Fruit fly (Drosophila melanogaster) whole organism, embryonic: ENCODE data around the gene CG13075.

Source experiments
- Adf1 ChIP-seq: fragments of 200-800 bp; sonication (Bioruptor generic); IDR thresholded peaks from 2 replicates; pipeline ENCODE4 v1.3.6; 2022; ENCODE audit warnings: missing biosample characterization, missing genetic modification characterization
- Aef1 ChIP-seq: fragments of 200-800 bp; sonication (Bioruptor generic); IDR thresholded peaks from 3 replicates; pipeline ENCODE4 v1.3.6; 2022; ENCODE audit warnings: missing biosample characterization, missing genetic modification characterization
- Antp ChIP-seq: fragments of 200-800 bp; sonication (Bioruptor generic); optimal IDR thresholded peaks from 3 replicates; lab custom pipeline; 2016; ENCODE audit warnings: missing biosample characterization, missing genetic modification characterization
- CG12219 ChIP-seq: fragments of 200-800 bp; sonication (Bioruptor generic); optimal IDR thresholded peaks from 3 replicates; lab custom pipeline; 2018; ENCODE audit warnings: missing biosample characterization, mild to moderate bottlenecking, missing genetic modification characterization
- CG13775 ChIP-seq: fragments of 200-800 bp; sonication (Bioruptor generic); optimal IDR thresholded peaks from 3 replicates; lab custom pipeline; 2017; ENCODE audit warnings: missing biosample characterization, mild to moderate bottlenecking, missing genetic modification characterization
- CG15601 ChIP-seq: fragments of 200-800 bp; sonication (Bioruptor generic); optimal IDR thresholded peaks from 3 replicates; lab custom pipeline; 2019; ENCODE audit warnings: missing biosample characterization, mild to moderate bottlenecking, missing genetic modification characterization, moderate library complexity
- CG2875 ChIP-seq: fragments of 200-800 bp; sonication (Bioruptor generic); optimal IDR thresholded peaks from 2 replicates; lab custom pipeline; 2017; ENCODE audit warnings: missing biosample characterization, mild to moderate bottlenecking, missing genetic modification characterization, missing genetic modification reagents
- CG3281 ChIP-seq: fragments of 200-800 bp; sonication (Bioruptor generic); optimal IDR thresholded peaks from 3 replicates; lab custom pipeline; 2017; ENCODE audit warnings: missing biosample characterization, mild to moderate bottlenecking, missing genetic modification characterization
- CG6272 ChIP-seq: fragments of 200-800 bp; sonication (Bioruptor generic); IDR thresholded peaks from 2 replicates; pipeline ENCODE4 v1.3.6; 2022; ENCODE audit warnings: missing biosample characterization, missing genetic modification characterization
- CG7357 ChIP-seq: fragments of 200-800 bp; sonication (Bioruptor generic); IDR thresholded peaks from 3 replicates; pipeline ENCODE4 v1.3.6; 2022; ENCODE audit warnings: missing biosample characterization, missing genetic modification characterization
- CG7556 ChIP-seq: fragments of 200-800 bp; sonication (Bioruptor generic); optimal IDR thresholded peaks from 2 replicates; lab custom pipeline; 2017; ENCODE audit warnings: missing biosample characterization, mild to moderate bottlenecking, missing genetic modification characterization
- CG7839 ChIP-seq: fragments of 200-800 bp; sonication (Bioruptor generic); optimal IDR thresholded peaks from 3 replicates; lab custom pipeline; 2018; ENCODE audit warnings: missing biosample characterization, mild to moderate bottlenecking, missing genetic modification characterization, moderate library complexity
- CG7928 ChIP-seq: fragments of 200-800 bp; sonication (Bioruptor generic); optimal IDR thresholded peaks from 2 replicates; lab custom pipeline; 2017; ENCODE audit warnings: missing biosample characterization, mild to moderate bottlenecking, missing genetic modification characterization
- CG8089 ChIP-seq: fragments of 200-800 bp; sonication (Bioruptor generic); optimal IDR thresholded peaks from 3 replicates; lab custom pipeline; 2016; ENCODE audit warnings: missing biosample characterization, missing genetic modification characterization
- CG9817 ChIP-seq: fragments of 200-800 bp; sonication (Bioruptor generic); optimal IDR thresholded peaks from 2 replicates; lab custom pipeline; 2018; ENCODE audit warnings: missing biosample characterization, mild to moderate bottlenecking, missing genetic modification characterization, moderate library complexity
- D ChIP-seq, 2 experiments: fragments of 200-800 bp in 1 of 2; fragments of >200 bp in 1 of 2; sonication (Bioruptor generic) in 1 of 2; optimal IDR thresholded peaks; 2 replicates in 1 of 2; 3 replicates in 1 of 2; lab custom pipeline; 2017; ENCODE audit warnings: mild to moderate bottlenecking in 1 of 2, missing biosample characterization in 1 of 2, missing genetic modification characterization in 1 of 2, missing genetic modification reagents in 1 of 2
- D19B ChIP-seq: fragments of 200-800 bp; sonication (Bioruptor generic); optimal IDR thresholded peaks from 2 replicates; lab custom pipeline; 2017; ENCODE audit warnings: missing biosample characterization, mild to moderate bottlenecking, missing genetic modification characterization
- Dfd ChIP-seq, 2 experiments: fragments of >200 bp; optimal IDR thresholded peaks; 2 replicates each; lab custom pipeline; 2017; ENCODE audit warnings: missing biosample characterization in 2 of 2, missing genetic modification characterization in 2 of 2
- H15 ChIP-seq: fragments of 200-800 bp; sonication (Bioruptor generic); IDR thresholded peaks from 3 replicates; pipeline ENCODE4 v1.3.6; 2022; ENCODE audit warnings: missing biosample characterization, missing genetic modification characterization
- HLH3B ChIP-seq: fragments of 200-800 bp; sonication (Bioruptor generic); IDR thresholded peaks from 2 replicates; pipeline ENCODE4 v1.3.6; 2022; ENCODE audit warnings: missing biosample characterization, missing genetic modification characterization
- HLH54F ChIP-seq: fragments of 200-800 bp; sonication (Bioruptor generic); optimal IDR thresholded peaks from 3 replicates; lab custom pipeline; 2016; ENCODE audit warnings: missing biosample characterization, missing genetic modification characterization
- Hey ChIP-seq: fragments of 200-800 bp; sonication (Bioruptor generic); optimal IDR thresholded peaks from 3 replicates; lab custom pipeline; 2018; ENCODE audit warnings: missing biosample characterization, mild to moderate bottlenecking, missing genetic modification characterization
- Hr51 ChIP-seq, 2 experiments: fragments of 200-800 bp; sonication (Bioruptor generic); optimal IDR thresholded peaks; 2 replicates in 1 of 2; 3 replicates in 1 of 2; lab custom pipeline; 2016 to 2018; ENCODE audit warnings: missing biosample characterization in 2 of 2, missing genetic modification characterization in 2 of 2, mild to moderate bottlenecking in 1 of 2, moderate library complexity in 1 of 2
- Hr78 ChIP-seq, 2 experiments: fragments of 200-800 bp in 1 of 2; fragments of >200 bp in 1 of 2; sonication (Bioruptor generic) in 1 of 2; optimal IDR thresholded peaks; 2 replicates each; lab custom pipeline; 2017 to 2019; ENCODE audit warnings: missing biosample characterization in 2 of 2, missing genetic modification characterization in 2 of 2, mild to moderate bottlenecking in 1 of 2, moderate library complexity in 1 of 2
- Jarid2 ChIP-seq: fragments of 200-800 bp; sonication (Bioruptor generic); optimal IDR thresholded peaks from 3 replicates; lab custom pipeline; 2017; ENCODE audit warnings: mild to moderate bottlenecking, missing biosample characterization, missing genetic modification reagents, missing genetic modification characterization
- Side ChIP-seq: fragments of 200-800 bp; sonication (Bioruptor generic); optimal IDR thresholded peaks from 2 replicates; lab custom pipeline; 2016; ENCODE audit warnings: missing biosample characterization, missing genetic modification characterization
- Sry-δ ChIP-seq: fragments of 200-800 bp; sonication (Bioruptor generic); optimal IDR thresholded peaks from 2 replicates; lab custom pipeline; 2016; ENCODE audit warnings: missing biosample characterization, missing genetic modification characterization
- Xbp1 ChIP-seq: fragments of 200-800 bp; sonication (Bioruptor generic); optimal IDR thresholded peaks from 3 replicates; lab custom pipeline; 2016; ENCODE audit warnings: missing biosample characterization, mild to moderate bottlenecking, missing genetic modification characterization
- ato ChIP-seq: fragments of 200-800 bp; sonication (Bioruptor generic); IDR thresholded peaks from 2 replicates; pipeline ENCODE4 v1.3.6; 2022; ENCODE audit warnings: missing biosample characterization, missing genetic modification characterization; ENCODE audit not compliant: partially characterized antibody
- cas ChIP-seq: fragments of 200-800 bp; sonication (Bioruptor generic); IDR thresholded peaks from 2 replicates; pipeline ENCODE4 v1.3.6; 2022; ENCODE audit warnings: missing biosample characterization, missing genetic modification characterization
- caup ChIP-seq: fragments of 200-800 bp; sonication (Bioruptor generic); optimal IDR thresholded peaks from 3 replicates; lab custom pipeline; 2017; ENCODE audit warnings: missing biosample characterization, mild to moderate bottlenecking, missing genetic modification characterization, moderate library complexity; ENCODE audit not compliant: severe bottlenecking
- dmrt11E ChIP-seq: fragments of 200-800 bp; sonication (Bioruptor generic); optimal IDR thresholded peaks from 3 replicates; lab custom pipeline; 2018; ENCODE audit warnings: missing biosample characterization, mild to moderate bottlenecking, missing genetic modification characterization, moderate library complexity
- ems ChIP-seq: fragments of 200-800 bp; sonication (Bioruptor generic); optimal IDR thresholded peaks from 3 replicates; lab custom pipeline; 2016; ENCODE audit warnings: missing biosample characterization, missing genetic modification characterization
- gem ChIP-seq: fragments of 200-800 bp; sonication (Bioruptor generic); optimal IDR thresholded peaks from 2 replicates; lab custom pipeline; 2019; ENCODE audit warnings: missing biosample characterization, mild to moderate bottlenecking, missing genetic modification characterization, moderate library complexity
- gro ChIP-seq: fragments of 200-800 bp; sonication (Bioruptor generic); optimal IDR thresholded peaks from 2 replicates; lab custom pipeline; 2016; ENCODE audit warnings: missing biosample characterization, missing genetic modification characterization
- insv ChIP-seq, 2 experiments: fragments of 200-800 bp; sonication (Bioruptor generic); optimal IDR thresholded peaks; 3 replicates each; lab custom pipeline; 2016 to 2018; ENCODE audit warnings: missing biosample characterization in 2 of 2, missing genetic modification characterization in 2 of 2
- lab ChIP-seq: fragments of 200-800 bp; sonication (Bioruptor generic); optimal IDR thresholded peaks from 3 replicates; lab custom pipeline; 2017; ENCODE audit warnings: missing biosample characterization, missing genetic modification characterization, mild to moderate bottlenecking, moderate library complexity, missing genetic modification reagents
- lmd ChIP-seq: fragments of 200-800 bp; sonication (Bioruptor generic); IDR thresholded peaks from 2 replicates; pipeline ENCODE4 v1.3.6; 2022; ENCODE audit warnings: missing biosample characterization, missing genetic modification characterization
- maf-S ChIP-seq: fragments of 200-800 bp; sonication (Bioruptor generic); optimal IDR thresholded peaks from 2 replicates; lab custom pipeline; 2016; ENCODE audit warnings: missing biosample characterization, missing genetic modification characterization
- nau ChIP-seq: fragments of 200-800 bp; sonication (Bioruptor generic); optimal IDR thresholded peaks from 3 replicates; lab custom pipeline; 2017; ENCODE audit warnings: missing biosample characterization, mild to moderate bottlenecking, missing genetic modification characterization, missing genetic modification reagents
- p53 ChIP-seq: fragments of 200-800 bp; sonication (Bioruptor generic); optimal IDR thresholded peaks from 2 replicates; lab custom pipeline; 2016; ENCODE audit warnings: missing biosample characterization, missing genetic modification characterization
- pnt ChIP-seq: fragments of 200-800 bp; sonication (Bioruptor generic); optimal IDR thresholded peaks from 3 replicates; lab custom pipeline; 2016; ENCODE audit warnings: missing biosample characterization, missing genetic modification characterization
- prd ChIP-seq, 3 experiments: fragments of >200 bp in 2 of 3; fragments of 200-800 bp in 1 of 3; sonication (Bioruptor generic) in 1 of 3; optimal IDR thresholded peaks in 2 of 3; IDR thresholded peaks in 1 of 3; 2 replicates in 2 of 3; 3 replicates in 1 of 3; pipeline versions ENCODE4 v1.3.6 to Lab custom; 2017 to 2022; ENCODE audit warnings: missing biosample characterization in 1 of 3, missing genetic modification characterization in 1 of 3
- pum ChIP-seq: fragments of 200-800 bp; sonication (Bioruptor generic); optimal IDR thresholded peaks from 2 replicates; lab custom pipeline; 2016; ENCODE audit warnings: missing biosample characterization, missing genetic modification characterization
- rib ChIP-seq: fragments of 200-800 bp; sonication (Bioruptor generic); IDR thresholded peaks from 2 replicates; pipeline ENCODE4 v1.3.6; 2022; ENCODE audit warnings: missing biosample characterization, missing genetic modification characterization
- sim ChIP-seq: fragments of 200-800 bp; sonication (Bioruptor generic); IDR thresholded peaks from 2 replicates; pipeline ENCODE4 v1.3.6; 2022; ENCODE audit warnings: missing biosample characterization, missing genetic modification characterization
- unc-4 ChIP-seq: fragments of 200-800 bp; sonication (Bioruptor generic); IDR thresholded peaks from 2 replicates; pipeline ENCODE4 v1.3.6; 2022; ENCODE audit warnings: missing biosample characterization, missing genetic modification characterization; ENCODE audit not compliant: partially characterized antibody
- usp ChIP-seq: fragments of >200 bp; optimal IDR thresholded peaks from 2 replicates; lab custom pipeline; 2017; ENCODE audit warnings: missing biosample characterization, missing genetic modification characterization

The CG13075 gene

DNA sequence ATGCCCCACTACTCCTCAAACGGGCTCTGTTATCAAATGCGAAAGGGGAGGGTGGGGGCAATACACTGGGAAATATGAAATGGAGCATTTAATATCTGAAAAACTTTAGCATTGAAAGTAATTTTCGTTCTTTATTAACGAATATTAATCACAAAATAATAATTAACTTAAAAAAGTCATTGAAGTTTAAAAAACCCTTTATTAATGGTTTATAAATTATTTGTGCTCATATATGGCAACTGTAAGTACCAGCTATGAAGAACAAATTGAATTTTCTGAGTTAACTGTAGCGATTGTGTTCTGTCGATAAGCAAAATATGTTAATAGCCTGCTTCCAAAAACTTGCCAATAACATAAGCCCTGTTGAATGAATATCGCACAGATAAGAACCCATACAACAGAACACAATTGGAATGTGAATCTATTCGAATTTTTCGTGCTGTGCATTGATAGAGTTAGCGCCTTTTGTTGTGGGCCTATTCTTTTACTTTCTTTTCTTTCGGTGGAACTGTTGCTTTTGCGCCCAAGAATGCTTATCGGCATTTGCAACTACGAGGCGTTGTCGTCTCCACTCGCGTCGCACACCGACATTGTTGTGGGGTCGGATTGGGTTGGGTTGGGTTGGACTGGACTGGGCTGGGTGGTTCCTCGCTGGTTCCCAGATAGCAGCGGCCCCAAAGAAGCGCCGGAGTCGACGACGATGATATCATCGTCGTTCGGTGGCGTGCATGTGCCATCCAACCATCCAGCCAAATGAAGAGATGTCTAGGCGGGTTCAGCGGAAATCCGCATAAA lies 22.8 kb upstream of the CG13075 start (continued):
- TF ChIP-seq Xbp1 (GFP tag; lab: Kevin White, UChicago) (peak; percentile 29), CG6272 (GFP tag; lab: Robert Waterston, UW) (no peak), Hey (tag; lab: Kevin White, UChicago) (no peak), usp (GFP tag; lab: Kevin White, UChicago) (no peak), CG8089 (GFP tag; lab: Kevin White, UChicago) (no peak), CG7839 (no peak), caup (GFP tag; lab: Kevin White, UChicago) (peak; percentile 13), unc-4 (GFP tag; lab: Robert Waterston, UW) (no peak), ato (GFP tag; lab: Robert Waterston, UW) (no peak), pum (GFP tag; lab: Kevin White, UChicago) (no peak), CG7928 (GFP tag; lab: Kevin White, UChicago) (no peak), Aef1 (GFP tag; lab: Robert Waterston, UW) (no peak), gro (GFP tag; lab: Kevin White, UChicago) (no peak), Antp (peak; percentile 19), HLH54F (GFP tag; lab: Kevin White, UChicago) (peak; percentile 24), dmrt11E (tag; lab: Kevin White, UChicago) (peak; percentile 45), CG7357 (0 out of 3 replicates have a peak, but pooled peaks have one; percentile 16), insv (GFP tag; optimal IDR thresholded peaks at IDR 0.05; lab: Kevin White, UChicago) (no peak), CG15601 (no peak), CG7556 (GFP tag; lab: Kevin White, UChicago) (no peak), pnt (GFP tag; lab: Kevin White, UChicago) (peak; percentile 16), cas (no peak), nau (GFP tag; lab: Kevin White, UChicago) (no peak), H15 (no peak), CG2875 (GFP tag; lab: Kevin White, UChicago) (peak; percentile 13), sim (GFP tag; lab: Robert Waterston, UW) (no peak), lmd (GFP tag; lab: Robert Waterston, UW) (peak; percentile 24; the same call in 1 of the 2 replicates), ems (GFP tag; lab: Kevin White, UChicago) (no peak), Jarid2 (GFP tag; lab: Kevin White, UChicago) (no peak), p53 (no peak), CG13775 (GFP tag; lab: Kevin White, UChicago) (peak; percentile 54), gem (no peak), prd (optimal IDR thresholded peaks at IDR 0.05; lab: Kevin White, UChicago) (no peak), prd (GFP tag; IDR thresholded peaks at IDR 0.05; lab: Robert Waterston, UW) (no peak), Sry-δ (GFP tag; lab: Kevin White, UChicago) (no peak), CG3281 (peak; percentile 66), CG12219 (GFP tag; lab: Kevin White, UChicago) (no peak), CG9817 (tag; lab: Kevin White, UChicago) (no peak), Adf1 (GFP tag; lab: Robert Waterston, UW) (no peak), lab (GFP tag; lab: Kevin White, UChicago) (peak; percentile 50), Dfd (GFP tag; optimal IDR thresholded peaks at IDR 0.05; lab: Kevin White, UChicago) (no peak), Side (GFP tag; lab: Kevin White, UChicago) (no peak), maf-S (no peak), Hr51 (GFP tag; optimal IDR thresholded peaks at IDR 0.05; lab: Kevin White, UChicago) (no peak), rib (GFP tag; lab: Robert Waterston, UW) (0 out of 2 replicates have a peak, but pooled peaks have one; percentile 19), D (optimal IDR thresholded peaks at IDR 0.05; lab: Kevin White, UChicago) (no peak), D (GFP tag; optimal IDR thresholded peaks at IDR 0.05; lab: Kevin White, UChicago) (no peak), Hr78 (GFP tag; optimal IDR thresholded peaks at IDR 0.05; lab: Kevin White, UChicago) (peak in 1 of 2 experiments; percentile 27), HLH3B (GFP tag; lab: Robert Waterston, UW) (no peak), D19B (GFP tag; lab: Kevin White, UChicago) (no peak)
